Worm (Caenorhabditis elegans) whole organism, late embryonic: ENCODE measurements around the gene Y43F8B.3.

Experiments
- ama-1 ChIP-seq: fragments of 150-350 bp; optimal IDR thresholded peaks from 2 replicates; lab custom pipeline; 2014
- ceh-45 ChIP-seq: fragments of 200-800 bp; sonication (Bioruptor generic); IDR thresholded peaks from 2 replicates; pipeline ENCODE4 v1.3.6; 2022; ENCODE audit warnings: missing genetic modification reagents, missing genetic modification characterization, missing compliant biosample characterization
- ceh-9 ChIP-seq: sonication (generic microtip); optimal IDR thresholded peaks from 2 replicates; lab custom pipeline; 2016; ENCODE audit warnings: mild to moderate bottlenecking, missing genetic modification characterization, inconsistent platforms, missing compliant biosample characterization
- fkh-10 ChIP-seq: fragments of 150-350 bp; optimal IDR thresholded peaks from 2 replicates; lab custom pipeline; 2014; ENCODE audit warnings: missing biosample characterization, missing genetic modification reagents, missing genetic modification characterization
- fkh-6 ChIP-seq: sonication (generic microtip); optimal IDR thresholded peaks from 2 replicates; lab custom pipeline; 2016; ENCODE audit warnings: missing genetic modification characterization, missing compliant biosample characterization
- nfya-1 ChIP-seq: sonication (generic microtip); optimal IDR thresholded peaks from 2 replicates; lab custom pipeline; 2017; ENCODE audit warnings: missing genetic modification characterization, mild to moderate bottlenecking, missing compliant biosample characterization, antibody characterized with exemption, moderate library complexity
- nhr-11 ChIP-seq: fragments of 150-350 bp; optimal IDR thresholded peaks from 2 replicates; lab custom pipeline; 2014; ENCODE audit warnings: missing biosample characterization, missing genetic modification characterization
- pag-3 ChIP-seq: sonication (generic microtip); optimal IDR thresholded peaks from 2 replicates; lab custom pipeline; 2016; ENCODE audit warnings: missing compliant biosample characterization, missing genetic modification characterization, borderline replicate concordance
- pax-1 ChIP-seq: fragments of 150-350 bp; optimal IDR thresholded peaks from 2 replicates; lab custom pipeline; 2014; ENCODE audit warnings: missing biosample characterization, missing genetic modification characterization
- pha-4 ChIP-seq: fragments of 150-350 bp; optimal IDR thresholded peaks from 2 replicates; lab custom pipeline; 2018; ENCODE audit warnings: missing biosample characterization, missing genetic modification reagents, missing genetic modification characterization
- pros-1 ChIP-seq: fragments of 150-350 bp; optimal IDR thresholded peaks from 2 replicates; lab custom pipeline; 2014; ENCODE audit warnings: missing biosample characterization, missing genetic modification reagents, missing genetic modification characterization
- tbx-2 ChIP-seq: sonication (generic microtip); optimal IDR thresholded peaks from 2 replicates; lab custom pipeline; 2016; ENCODE audit warnings: missing genetic modification characterization, missing compliant biosample characterization

ce11 chrV:19455650-19456049 lies 47.3 kb upstream of the Y43F8B.3 start, which contains the start of the genes Y43F8B.13 and Y43F8B.14:
- TF ChIP-seq nhr-11 (tag; lab: Kevin White, UChicago): no peak
- TF ChIP-seq pha-4 (tag; lab: Kevin White, UChicago): no peak
- TF ChIP-seq ceh-45 (GFP tag; lab: Robert Waterston, UW): no peak
- no peak for TF ChIP-seq nfya-1 (tag; lab: Kevin White, UChicago)
- TF ChIP-seq ceh-9: no peak
- TF ChIP-seq fkh-10 (GFP tag; lab: Kevin White, UChicago): no peak
- no peak for TF ChIP-seq pax-1 (tag; lab: Kevin White, UChicago)
- no peak for TF ChIP-seq pros-1 (tag; lab: Kevin White, UChicago)
- no peak for TF ChIP-seq fkh-6
- TF ChIP-seq pag-3 (tag; lab: Kevin White, UChicago): no peak
- TF ChIP-seq tbx-2 (tag; lab: Kevin White, UChicago): no peak
- TF ChIP-seq ama-1 (lab: Kevin White, UChicago): no peak
